Worm (Caenorhabditis elegans) whole organism, L3 larva: ENCODE results near the gene ztf-20.

Source experiments
- R02D3.7 ChIP-seq: fragments of 150-350 bp; optimal IDR thresholded peaks from 2 replicates; lab custom pipeline; 2014; ENCODE audit warnings: missing biosample characterization, missing genetic modification characterization
- ZK546.5 ChIP-seq: sonication (generic microtip); optimal IDR thresholded peaks from 2 replicates; lab custom pipeline; 2017; ENCODE audit warnings: missing biosample characterization, missing genetic modification characterization
- aly-2 ChIP-seq: fragments of 150-350 bp; optimal IDR thresholded peaks from 2 replicates; lab custom pipeline; 2014; ENCODE audit warnings: missing biosample characterization, missing genetic modification characterization
- ama-1 ChIP-seq: fragments of 150-350 bp; optimal IDR thresholded peaks from 2 replicates; lab custom pipeline; 2018
- ceh-16 ChIP-seq: sonication (generic microtip); optimal IDR thresholded peaks from 2 replicates; lab custom pipeline; 2017; ENCODE audit warnings: missing biosample characterization, missing genetic modification characterization
- ceh-28 ChIP-seq: fragments of 150-350 bp; optimal IDR thresholded peaks from 2 replicates; lab custom pipeline; 2014; ENCODE audit warnings: missing biosample characterization, missing genetic modification reagents, missing genetic modification characterization
- ceh-82 ChIP-seq: fragments of 150-350 bp; optimal IDR thresholded peaks from 2 replicates; lab custom pipeline; 2014; ENCODE audit warnings: missing biosample characterization, missing genetic modification characterization
- ceh-9 ChIP-seq: sonication (generic microtip); optimal IDR thresholded peaks from 2 replicates; lab custom pipeline; 2018; ENCODE audit warnings: missing biosample characterization, missing genetic modification characterization
- daf-12 ChIP-seq: fragments of 150-350 bp; optimal IDR thresholded peaks from 2 replicates; lab custom pipeline; 2014; ENCODE audit warnings: missing biosample characterization, missing genetic modification reagents, missing genetic modification characterization
- egl-27 ChIP-seq: sonication (generic microtip); optimal IDR thresholded peaks from 4 replicates; lab custom pipeline; 2017; ENCODE audit warnings: missing biosample characterization, missing genetic modification reagents, missing genetic modification characterization
- egl-5 ChIP-seq: fragments of 150-350 bp; optimal IDR thresholded peaks from 2 replicates; lab custom pipeline; 2017; ENCODE audit warnings: missing biosample characterization, missing genetic modification reagents, missing genetic modification characterization, inconsistent platforms
- elt-1 ChIP-seq: fragments of 150-350 bp; optimal IDR thresholded peaks from 2 replicates; lab custom pipeline; 2014; ENCODE audit warnings: missing biosample characterization, missing genetic modification characterization
- elt-2 ChIP-seq: sonication (generic microtip); optimal IDR thresholded peaks from 2 replicates; lab custom pipeline; 2016; ENCODE audit warnings: missing genetic modification reagents, mild to moderate bottlenecking, missing genetic modification characterization, missing compliant biosample characterization
- elt-3 ChIP-seq, 3 experiments: fragments of 150-350 bp in 1 of 3; sonication (generic microtip) in 2 of 3; optimal IDR thresholded peaks; 2 replicates in 2 of 3; 4 replicates in 1 of 3; lab custom pipeline; 2014 to 2017; ENCODE audit warnings: missing biosample characterization in 3 of 3, missing genetic modification characterization in 3 of 3
- eor-1 ChIP-seq, 2 experiments: fragments of 150-350 bp; optimal IDR thresholded peaks; 2 replicates each; lab custom pipeline; 2014 to 2018; ENCODE audit warnings: missing biosample characterization in 2 of 2, missing genetic modification characterization in 2 of 2
- fkh-10 ChIP-seq: sonication (generic microtip); optimal IDR thresholded peaks from 2 replicates; lab custom pipeline; 2017; ENCODE audit warnings: missing biosample characterization, missing genetic modification reagents, missing genetic modification characterization
- fkh-2 ChIP-seq: fragments of 150-350 bp; optimal IDR thresholded peaks from 2 replicates; lab custom pipeline; 2014; ENCODE audit warnings: missing biosample characterization, missing genetic modification reagents, missing genetic modification characterization
- fos-1 ChIP-seq: fragments of 150-350 bp; optimal IDR thresholded peaks from 2 replicates; lab custom pipeline; 2014; ENCODE audit warnings: missing biosample characterization, missing genetic modification characterization
- hmg-11 ChIP-seq: sonication (generic microtip); optimal IDR thresholded peaks from 2 replicates; lab custom pipeline; 2016; ENCODE audit warnings: missing genetic modification characterization, missing compliant biosample characterization
- jun-1 ChIP-seq: fragments of 150-350 bp; optimal IDR thresholded peaks from 2 replicates; lab custom pipeline; 2014; ENCODE audit warnings: missing biosample characterization, missing genetic modification reagents, missing genetic modification characterization
- lin-15B ChIP-seq: fragments of 150-350 bp; optimal IDR thresholded peaks from 2 replicates; lab custom pipeline; 2014; ENCODE audit warnings: missing biosample characterization, missing genetic modification characterization
- lin-39 ChIP-seq: fragments of 150-350 bp; optimal IDR thresholded peaks from 2 replicates; lab custom pipeline; 2018; ENCODE audit warnings: missing biosample characterization, missing genetic modification reagents, missing genetic modification characterization
- lsy-12 ChIP-seq: sonication (generic microtip); optimal IDR thresholded peaks from 2 replicates; lab custom pipeline; 2016; ENCODE audit warnings: mild to moderate bottlenecking, missing genetic modification characterization, missing compliant biosample characterization
- mdl-1 ChIP-seq: fragments of 150-350 bp; optimal IDR thresholded peaks from 2 replicates; lab custom pipeline; 2014; ENCODE audit warnings: missing biosample characterization, missing genetic modification characterization
- mml-1 ChIP-seq: fragments of 150-350 bp; sonication (generic microtip); optimal IDR thresholded peaks from 3 replicates; lab custom pipeline; 2014; ENCODE audit warnings: missing biosample characterization, missing genetic modification characterization
- nfya-1 ChIP-seq: sonication (generic microtip); optimal IDR thresholded peaks from 2 replicates; lab custom pipeline; 2017; ENCODE audit warnings: missing genetic modification characterization, mild to moderate bottlenecking, missing compliant biosample characterization, antibody characterized with exemption, moderate library complexity; ENCODE audit not compliant: insufficient read depth
- nhr-11 ChIP-seq: fragments of 150-350 bp; optimal IDR thresholded peaks from 2 replicates; lab custom pipeline; 2014; ENCODE audit warnings: missing biosample characterization, missing genetic modification characterization
- nhr-12 ChIP-seq: fragments of 150-350 bp; optimal IDR thresholded peaks from 2 replicates; lab custom pipeline; 2014; ENCODE audit warnings: missing biosample characterization, missing genetic modification characterization
- nhr-23 ChIP-seq: fragments of 150-350 bp; optimal IDR thresholded peaks from 2 replicates; lab custom pipeline; 2014; ENCODE audit warnings: missing biosample characterization, missing genetic modification reagents, missing genetic modification characterization
- nhr-237 ChIP-seq: fragments of 150-350 bp; optimal IDR thresholded peaks from 2 replicates; lab custom pipeline; 2014; ENCODE audit warnings: missing biosample characterization, missing genetic modification characterization
- nhr-25 ChIP-seq: sonication (generic microtip); optimal IDR thresholded peaks from 2 replicates; lab custom pipeline; 2017; ENCODE audit warnings: missing biosample characterization, missing genetic modification characterization
- nhr-28 ChIP-seq: fragments of 150-350 bp; optimal IDR thresholded peaks from 2 replicates; lab custom pipeline; 2014; ENCODE audit warnings: missing biosample characterization, missing genetic modification characterization
- nhr-43 ChIP-seq: sonication (generic microtip); optimal IDR thresholded peaks from 2 replicates; lab custom pipeline; 2016; ENCODE audit warnings: mild to moderate bottlenecking, missing genetic modification characterization, missing compliant biosample characterization; ENCODE audit not compliant: poor library complexity, severe bottlenecking
- nhr-67 ChIP-seq: fragments of 150-350 bp; optimal IDR thresholded peaks from 2 replicates; lab custom pipeline; 2014; ENCODE audit warnings: missing biosample characterization, missing genetic modification characterization
- nhr-76 ChIP-seq: fragments of 150-350 bp; sonication (generic microtip); optimal IDR thresholded peaks from 5 replicates; lab custom pipeline; 2014; ENCODE audit warnings: missing biosample characterization, missing genetic modification characterization
- nhr-77 ChIP-seq: fragments of 150-350 bp; optimal IDR thresholded peaks from 2 replicates; lab custom pipeline; 2014; ENCODE audit warnings: missing biosample characterization, missing genetic modification characterization
- pha-4 ChIP-seq: fragments of 150-350 bp; optimal IDR thresholded peaks from 2 replicates; lab custom pipeline; 2014; ENCODE audit warnings: missing biosample characterization, missing genetic modification reagents, missing genetic modification characterization
- pqm-1 ChIP-seq: fragments of 150-350 bp; optimal IDR thresholded peaks from 2 replicates; lab custom pipeline; 2017; ENCODE audit warnings: missing biosample characterization, missing genetic modification characterization, inconsistent platforms
- sea-2 ChIP-seq: fragments of 150-350 bp; sonication (generic microtip); optimal IDR thresholded peaks from 4 replicates; lab custom pipeline; 2014; ENCODE audit warnings: missing biosample characterization, missing genetic modification reagents, missing genetic modification characterization
- skn-1 ChIP-seq: fragments of 150-350 bp; optimal IDR thresholded peaks from 2 replicates; lab custom pipeline; 2014; ENCODE audit warnings: missing biosample characterization, missing genetic modification characterization
- snpc-4 ChIP-seq: fragments of 150-350 bp; optimal IDR thresholded peaks from 2 replicates; lab custom pipeline; 2014; ENCODE audit warnings: missing biosample characterization, missing genetic modification characterization
- tbx-2 ChIP-seq: sonication (generic microtip); optimal IDR thresholded peaks from 2 replicates; lab custom pipeline; 2016; ENCODE audit warnings: mild to moderate bottlenecking, missing genetic modification characterization, missing compliant biosample characterization
- unc-39 ChIP-seq: sonication (generic microtip); optimal IDR thresholded peaks from 4 replicates; lab custom pipeline; 2017; ENCODE audit warnings: missing biosample characterization, missing genetic modification characterization
- unc-62 ChIP-seq: fragments of 150-350 bp; sonication (generic microtip); optimal IDR thresholded peaks from 4 replicates; lab custom pipeline; 2014; ENCODE audit warnings: missing biosample characterization, missing genetic modification reagents, missing genetic modification characterization
- zag-1 ChIP-seq: fragments of 150-350 bp; optimal IDR thresholded peaks from 2 replicates; lab custom pipeline; 2014; ENCODE audit warnings: missing biosample characterization, missing genetic modification characterization
- ztf-11 ChIP-seq: fragments of 150-350 bp; optimal IDR thresholded peaks from 2 replicates; lab custom pipeline; 2014; ENCODE audit warnings: missing biosample characterization, missing genetic modification characterization
- ztf-4 ChIP-seq: fragments of 150-350 bp; optimal IDR thresholded peaks from 2 replicates; lab custom pipeline; 2014; ENCODE audit warnings: missing biosample characterization, missing genetic modification characterization

ztf-20 gene

ce11 chrV:18993535-18993990 is 33.6 kb upstream of the ztf-20 start, which contains the start of gene gtf-2F2:
TSS of gene gtf-2F2 (plus strand) at chrV:18993940.
- TF ChIP-seq ceh-28, result peak; percentile 94
- no peak for TF ChIP-seq ZK546.5

- TF ChIP-seq pqm-1 (tag; lab: Kevin White, UChicago) (no peak), mml-1 (no peak), eor-1 (tag; optimal IDR thresholded peaks at IDR 0.05; lab: Kevin White, UChicago) (no peak)
- TF ChIP-seq, all 47 proteins: peak for 0
Measured at ce11 chrV:18993017-18993416, 33.0 kb upstream of the ztf-20 start.

ce11 chrV:18990958-18991357 is 31.0 kb upstream of the ztf-20 start:
- TF ChIP-seq ZK546.5, result no peak
- no peak for TF ChIP-seq pqm-1 (tag; lab: Kevin White, UChicago)

- TF ChIP-seq ceh-9 (tag; lab: Kevin White, UChicago) (no peak), nhr-77 (tag; lab: Kevin White, UChicago) (no peak), elt-1 (no peak), pha-4 (peak; percentile 74), R02D3.7 (tag; lab: Kevin White, UChicago) (peak; percentile 51), ZK546.5 (no peak), mdl-1 (tag; lab: Kevin White, UChicago) (no peak), lsy-12 (tag; lab: Kevin White, UChicago) (no peak), nhr-12 (tag; lab: Kevin White, UChicago) (no peak), ceh-28 (peak; percentile 54), nhr-76 (tag; lab: Kevin White, UChicago) (no peak), elt-3 (tag; optimal IDR thresholded peaks at IDR 0.05; lab: Kevin White, UChicago) (no peak), nhr-28 (tag; lab: Kevin White, UChicago) (no peak), snpc-4 (tag; lab: Kevin White, UChicago) (no peak), aly-2 (no peak), ama-1 (lab: Kevin White, UChicago) (no peak), eor-1 (tag; optimal IDR thresholded peaks at IDR 0.05; lab: Kevin White, UChicago) (no peak), egl-27 (tag; lab: Kevin White, UChicago) (no peak), nhr-25 (tag; lab: Kevin White, UChicago) (peak; percentile 54), ztf-4 (tag; lab: Kevin White, UChicago) (no peak), nhr-23 (peak; percentile 63), hmg-11 (peak; percentile 61), nhr-67 (no peak), daf-12 (no peak), nhr-237 (no peak), lin-39 (peak; percentile 49), tbx-2 (tag; lab: Kevin White, UChicago) (peak; percentile 35), unc-39 (tag; lab: Kevin White, UChicago) (no peak), ceh-16 (tag; lab: Kevin White, UChicago) (no peak), jun-1 (tag; lab: Kevin White, UChicago) (peak; percentile 10), ztf-11 (tag; lab: Kevin White, UChicago) (no peak), pqm-1 (tag; lab: Kevin White, UChicago) (no peak), fkh-10 (peak; percentile 2), unc-62 (GFP tag; lab: Kevin White, UChicago) (no peak), mml-1 (no peak), sea-2 (GFP tag; lab: Kevin White, UChicago) (no peak), nhr-11 (tag; lab: Kevin White, UChicago) (no peak), nfya-1 (tag; lab: Kevin White, UChicago) (peak; percentile 58), lin-15B (tag; lab: Kevin White, UChicago) (peak; percentile 61), fkh-2 (tag; lab: Kevin White, UChicago) (no peak), elt-2 (tag; lab: Kevin White, UChicago) (peak; percentile 33), fos-1 (tag; lab: Kevin White, UChicago) (no peak), skn-1 (tag; lab: Kevin White, UChicago) (no peak), nhr-43 (tag; lab: Kevin White, UChicago) (peak; percentile 38), egl-5 (tag; lab: Kevin White, UChicago) (peak; percentile 28), zag-1 (tag; lab: Kevin White, UChicago) (no peak), ceh-82 (tag; lab: Kevin White, UChicago) (no peak)
Measured at ce11 chrV:18990238-18990901, 30.4 kb upstream of the ztf-20 start, which contains the start of the genes reps-1 and Y39B6A.37. TSS of gene reps-1 (minus strand) at chrV:18990500. TSS of gene Y39B6A.37 (plus strand) at chrV:18990851.
